Fruit fly (Drosophila melanogaster): ENCODE data around the gene Lip4.

Gene Lip4

DNA sequence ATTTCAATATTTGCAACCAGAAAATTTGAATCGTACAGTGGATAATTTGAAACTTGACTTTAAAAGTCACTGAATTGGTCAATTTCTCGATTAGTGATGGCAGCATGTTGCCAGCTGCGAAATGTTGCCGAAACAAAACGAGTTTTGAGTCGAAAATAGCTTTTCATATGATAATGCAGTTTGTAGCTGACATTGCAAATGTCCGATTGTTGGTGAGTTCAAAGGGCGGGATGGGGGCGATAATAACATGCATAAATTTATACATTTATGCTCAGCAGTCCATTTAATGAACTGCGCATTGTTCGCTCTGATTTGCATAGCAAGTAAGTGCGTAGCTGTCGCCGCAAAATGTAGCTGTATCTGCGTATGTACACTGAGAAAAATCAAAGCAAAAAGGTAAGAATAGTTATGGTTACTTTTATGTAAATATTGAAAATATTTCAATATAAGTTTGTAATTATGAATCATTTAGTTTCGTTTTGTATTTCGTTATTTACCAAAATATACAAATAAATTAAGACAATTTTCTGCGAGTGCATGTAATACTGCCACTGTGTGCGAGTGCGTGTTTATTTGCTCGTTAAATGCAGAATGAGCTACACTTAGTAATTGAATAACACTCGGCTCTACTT, at the start of gene Lip4:
Gene Lip4 (plus strand): TSS at position 620 of the 632 bp plus-strand sequence.
- no peak for TF ChIP-seq hth (optimal IDR thresholded peaks at IDR 0.05)
- TF ChIP-seq bbx (GFP tag; IDR thresholded peaks at IDR 0.05; ENCODE audit: partially characterized antibody) = no peak
- TF ChIP-seq kah (GFP tag; optimal IDR thresholded peaks at IDR 0.05) = peak; percentile 28
- peak; percentile 87 for TF ChIP-seq CoRest (tag; optimal IDR thresholded peaks at IDR 0.05)
- TF ChIP-seq Elba2 (GFP tag; optimal IDR thresholded peaks at IDR 0.05) = no peak
- no peak for TF ChIP-seq amos (GFP tag; IDR thresholded peaks at IDR 0.05; ENCODE audit: partially characterized antibody)
- TF ChIP-seq Hand (GFP tag; optimal IDR thresholded peaks at IDR 0.05) = peak; percentile 27
- peak; percentile 77 for TF ChIP-seq esg (GFP tag; conservative IDR thresholded peaks at IDR 0.05)
- TF ChIP-seq Xrp1 (GFP tag; IDR thresholded peaks at IDR 0.05) = peak; percentile 84
- peak; percentile 73; the same call in 1 of the 2 replicates for TF ChIP-seq CG3847 (GFP tag; IDR thresholded peaks at IDR 0.05)
- TF ChIP-seq ab (GFP tag; optimal IDR thresholded peaks at IDR 0.05) = no peak
- no peak for TF ChIP-seq mld (GFP tag; IDR thresholded peaks at IDR 0.05; ENCODE audit: partially characterized antibody)
- TF ChIP-seq CG16863 (GFP tag; optimal IDR thresholded peaks at IDR 0.05) = peak; percentile 36
- no peak for TF ChIP-seq CG13287 (GFP tag; IDR thresholded peaks at IDR 0.05; ENCODE audit: partially characterized antibody)
- TF ChIP-seq salm (tag; optimal IDR thresholded peaks at IDR 0.05) = peak; percentile 24
- peak; percentile 62 for TF ChIP-seq CG17568 (GFP tag; optimal IDR thresholded peaks at IDR 0.05)
- TF ChIP-seq CG10147 (GFP tag; optimal IDR thresholded peaks at IDR 0.05) = peak; percentile 75
- TF ChIP-seq crol (GFP tag; IDR thresholded peaks at IDR 0.05) = no peak; the same call in 1 of the 2 replicates
- peak; percentile 22 for TF ChIP-seq ATbp (GFP tag; optimal IDR thresholded peaks at IDR 0.05)
- peak; percentile 17 for TF ChIP-seq Spps (tag; optimal IDR thresholded peaks at IDR 0.05)
- TF ChIP-seq rib (GFP tag; IDR thresholded peaks at IDR 0.05) = no peak
- peak; percentile 66 to 70 for TF ChIP-seq dpn (GFP tag; optimal IDR thresholded peaks at IDR 0.05)
- no peak for TF ChIP-seq CG9609 (GFP tag; optimal IDR thresholded peaks at IDR 0.05)
- TF ChIP-seq exex (tag; optimal IDR thresholded peaks at IDR 0.05) = no peak
- peak; percentile 49 for TF ChIP-seq D19B (GFP tag; optimal IDR thresholded peaks at IDR 0.05)
- TF ChIP-seq vvl (GFP tag; IDR thresholded peaks at IDR 0.05) = peak; percentile 86
- TF ChIP-seq Opbp (GFP tag; IDR thresholded peaks at IDR 0.05; ENCODE audit: partially characterized antibody) = no peak
- TF ChIP-seq CG2202 (tag; optimal IDR thresholded peaks at IDR 0.05) = peak; percentile 13
- TF ChIP-seq wdn (GFP tag; IDR thresholded peaks at IDR 0.05) = peak; percentile 66
- no peak for TF ChIP-seq knrl (GFP tag; IDR thresholded peaks at IDR 0.05; ENCODE audit: partially characterized antibody)
- peak; percentile 55 for TF ChIP-seq CG12299 (tag; optimal IDR thresholded peaks at IDR 0.05)
- peak; percentile 79 for TF ChIP-seq Ada2b (GFP tag; IDR thresholded peaks at IDR 0.05)
- TF ChIP-seq pb (GFP tag; optimal IDR thresholded peaks at IDR 0.05) = no peak
- 0 out of 2 replicates have a peak, but pooled peaks have one; percentile 7 for TF ChIP-seq bowl (GFP tag; IDR thresholded peaks at IDR 0.05)
- TF ChIP-seq jing (GFP tag; optimal IDR thresholded peaks at IDR 0.05) = peak; percentile 24
- peak; percentile 82 for TF ChIP-seq CG14441 (GFP tag; IDR thresholded peaks at IDR 0.05)
- TF ChIP-seq phol (tag; optimal IDR thresholded peaks at IDR 0.05) = peak; percentile 82
- TF ChIP-seq CG8765 (GFP tag; IDR thresholded peaks at IDR 0.05) = no peak
- no peak for TF ChIP-seq lov (optimal IDR thresholded peaks at IDR 0.05)
- TF ChIP-seq lov (GFP tag; IDR thresholded peaks at IDR 0.05) = no peak
- TF ChIP-seq CG2120 (GFP tag; optimal IDR thresholded peaks at IDR 0.05) = peak; percentile 64
- peak; percentile 36 for TF ChIP-seq Camta (GFP tag; optimal IDR thresholded peaks at IDR 0.05)
- peak; percentile 60 for TF ChIP-seq CG18764 (GFP tag; optimal IDR thresholded peaks at IDR 0.05)
- TF ChIP-seq Rfx (GFP tag; IDR thresholded peaks at IDR 0.05) = peak; percentile 79
- TF ChIP-seq MESR4 (GFP tag; optimal IDR thresholded peaks at IDR 0.05) = no peak
- TF ChIP-seq Atf6 (GFP tag; IDR thresholded peaks at IDR 0.05) = no peak; the same call in 1 of the 2 replicates
- peak; percentile 71 for TF ChIP-seq CG17359 (tag; optimal IDR thresholded peaks at IDR 0.05)
- no peak for TF ChIP-seq CG13894 (tag; optimal IDR thresholded peaks at IDR 0.05)
- peak; percentile 38 for TF ChIP-seq CG2875 (GFP tag; optimal IDR thresholded peaks at IDR 0.05)
- peak; percentile 73 for TF ChIP-seq CG11085 (GFP tag; IDR thresholded peaks at IDR 0.05)
